Fruit fly (Drosophila melanogaster): ENCODE measurements around the gene Eaf6.

- TF ChIP-seq pan (optimal IDR thresholded peaks at IDR 0.05) (no peak), Hnf4 (GFP tag; optimal IDR thresholded peaks at IDR 0.05) (no peak), jim (GFP tag; optimal IDR thresholded peaks at IDR 0.05) (no peak), rgr (GFP tag; optimal IDR thresholded peaks at IDR 0.05) (no peak), dmrt93B (GFP tag; optimal IDR thresholded peaks at IDR 0.05) (no peak), Vsx2 (GFP tag; optimal IDR thresholded peaks at IDR 0.05; ENCODE audit: partially characterized antibody) (no peak), brk (GFP tag; optimal IDR thresholded peaks at IDR 0.05) (no peak), CG9705 (GFP tag; optimal IDR thresholded peaks at IDR 0.05) (no peak)
Measured at dm6 chr3L:5580490-5581116, 27.5 kb downstream of the Eaf6 start.
